Fruit fly (Drosophila melanogaster) whole organism, embryonic: ENCODE measurements around the gene CG7065.

Experiments
- Atf3 ChIP-seq: fragments of 200-800 bp; sonication (Bioruptor generic); optimal IDR thresholded peaks from 3 replicates; lab custom pipeline; 2016; ENCODE audit warnings: missing biosample characterization, missing genetic modification characterization
- Bteb2 ChIP-seq: fragments of 200-800 bp; sonication (Bioruptor generic); optimal IDR thresholded peaks from 2 replicates; lab custom pipeline; 2016; ENCODE audit warnings: missing biosample characterization, missing genetic modification characterization
- CG12236 ChIP-seq: fragments of 200-800 bp; sonication (Bioruptor generic); optimal IDR thresholded peaks from 2 replicates; lab custom pipeline; 2016; ENCODE audit warnings: missing biosample characterization, missing genetic modification characterization
- CG12659 ChIP-seq: fragments of 200-800 bp; sonication (Bioruptor generic); optimal IDR thresholded peaks from 3 replicates; lab custom pipeline; 2017; ENCODE audit warnings: mild to moderate bottlenecking, missing biosample characterization, missing genetic modification reagents, missing genetic modification characterization
- CG15696 ChIP-seq: fragments of 200-800 bp; sonication (Bioruptor generic); optimal IDR thresholded peaks from 2 replicates; lab custom pipeline; 2019; ENCODE audit warnings: missing biosample characterization, mild to moderate bottlenecking, missing genetic modification characterization, moderate library complexity
- CG17802 ChIP-seq: fragments of 200-800 bp; sonication (Bioruptor generic); optimal IDR thresholded peaks from 2 replicates; lab custom pipeline; 2018; ENCODE audit warnings: missing biosample characterization, mild to moderate bottlenecking, missing genetic modification characterization, moderate library complexity
- CG3163 ChIP-seq: fragments of 200-800 bp; sonication (Bioruptor generic); optimal IDR thresholded peaks from 3 replicates; lab custom pipeline; 2016; ENCODE audit warnings: missing biosample characterization, missing genetic modification characterization
- CG3995 ChIP-seq: fragments of 200-800 bp; sonication (Bioruptor generic); optimal IDR thresholded peaks from 3 replicates; lab custom pipeline; 2016; ENCODE audit warnings: missing biosample characterization, missing genetic modification characterization
- CG4617 ChIP-seq: fragments of 200-800 bp; sonication (Bioruptor generic); optimal IDR thresholded peaks from 3 replicates; lab custom pipeline; 2016; ENCODE audit warnings: missing biosample characterization, missing genetic modification characterization, borderline replicate concordance
- CG4730 ChIP-seq: fragments of 200-800 bp; sonication (Bioruptor generic); IDR thresholded peaks from 2 replicates; pipeline ENCODE4 v1.3.6; 2022; ENCODE audit warnings: missing biosample characterization, missing genetic modification characterization
- CG6689 ChIP-seq: fragments of 200-800 bp; sonication (Bioruptor generic); IDR thresholded peaks from 2 replicates; pipeline ENCODE4 v1.3.6; 2022; ENCODE audit warnings: missing biosample characterization, missing genetic modification characterization
- CG7839 ChIP-seq: fragments of 200-800 bp; sonication (Bioruptor generic); optimal IDR thresholded peaks from 3 replicates; lab custom pipeline; 2018; ENCODE audit warnings: missing biosample characterization, mild to moderate bottlenecking, missing genetic modification characterization, moderate library complexity
- CG8924 ChIP-seq: fragments of 200-800 bp; optimal IDR thresholded peaks from 3 replicates; lab custom pipeline; 2019; ENCODE audit warnings: missing biosample characterization, mild to moderate bottlenecking, missing genetic modification characterization, moderate library complexity
- CHES-1-like ChIP-seq: fragments of 200-800 bp; sonication (Bioruptor generic); optimal IDR thresholded peaks from 2 replicates; lab custom pipeline; 2016; ENCODE audit warnings: missing biosample characterization, missing genetic modification characterization
- Camta ChIP-seq: fragments of 200-800 bp; sonication (Bioruptor generic); optimal IDR thresholded peaks from 2 replicates; lab custom pipeline; 2016; ENCODE audit warnings: missing biosample characterization, missing genetic modification characterization
- Chrac-16 ChIP-seq: fragments of 200-800 bp; sonication (Bioruptor generic); optimal IDR thresholded peaks from 3 replicates; lab custom pipeline; 2016; ENCODE audit warnings: missing biosample characterization, missing genetic modification characterization
- CrebB ChIP-seq: fragments of 200-800 bp; sonication (Bioruptor generic); optimal IDR thresholded peaks from 3 replicates; lab custom pipeline; 2018; ENCODE audit warnings: missing biosample characterization, mild to moderate bottlenecking, missing genetic modification characterization
- Dad ChIP-seq: fragments of 200-800 bp; sonication (Bioruptor generic); optimal IDR thresholded peaks from 3 replicates; lab custom pipeline; 2016; ENCODE audit warnings: missing biosample characterization, missing genetic modification characterization
- Dek ChIP-seq: fragments of 200-800 bp; sonication (Bioruptor generic); optimal IDR thresholded peaks from 3 replicates; lab custom pipeline; 2019; ENCODE audit warnings: missing biosample characterization, mild to moderate bottlenecking, missing genetic modification characterization, moderate library complexity
- Eip74EF ChIP-seq, 2 experiments: fragments of 200-800 bp in 1 of 2; fragments of >200 bp in 1 of 2; sonication (Bioruptor generic) in 1 of 2; optimal IDR thresholded peaks; 2 replicates each; lab custom pipeline; 2017 to 2019; ENCODE audit warnings: missing biosample characterization in 2 of 2, missing genetic modification characterization in 2 of 2, mild to moderate bottlenecking in 1 of 2, moderate library complexity in 1 of 2
- Gug ChIP-seq: fragments of 200-800 bp; sonication (Bioruptor generic); IDR thresholded peaks from 4 replicates; pipeline ENCODE4 v1.3.6; 2022; ENCODE audit warnings: missing biosample characterization, missing genetic modification characterization
- H2.0 ChIP-seq: fragments of 200-800 bp; sonication (Bioruptor generic); IDR thresholded peaks from 2 replicates; pipeline ENCODE4 v1.3.6; 2022; ENCODE audit warnings: missing biosample characterization, missing genetic modification characterization
- HLH4C ChIP-seq: fragments of 200-800 bp; sonication (Bioruptor generic); IDR thresholded peaks from 3 replicates; pipeline ENCODE4 v1.3.6; 2022; ENCODE audit warnings: missing biosample characterization, missing genetic modification characterization; ENCODE audit not compliant: partially characterized antibody
- Hey ChIP-seq: fragments of 200-800 bp; sonication (Bioruptor generic); optimal IDR thresholded peaks from 3 replicates; lab custom pipeline; 2018; ENCODE audit warnings: missing biosample characterization, mild to moderate bottlenecking, missing genetic modification characterization
- Hr78 ChIP-seq, 2 experiments: fragments of 200-800 bp in 1 of 2; fragments of >200 bp in 1 of 2; sonication (Bioruptor generic) in 1 of 2; optimal IDR thresholded peaks; 2 replicates each; lab custom pipeline; 2017 to 2019; ENCODE audit warnings: missing biosample characterization in 2 of 2, missing genetic modification characterization in 2 of 2, mild to moderate bottlenecking in 1 of 2, moderate library complexity in 1 of 2
- Myb ChIP-seq: fragments of 200-800 bp; sonication (Bioruptor generic); optimal IDR thresholded peaks from 2 replicates; lab custom pipeline; 2016; ENCODE audit warnings: missing biosample characterization, missing genetic modification characterization
- ab ChIP-seq: fragments of 200-800 bp; sonication (Bioruptor generic); optimal IDR thresholded peaks from 2 replicates; lab custom pipeline; 2016; ENCODE audit warnings: missing biosample characterization, missing genetic modification characterization
- ash1 ChIP-seq: fragments of 200-800 bp; sonication (Bioruptor generic); optimal IDR thresholded peaks from 2 replicates; lab custom pipeline; 2018; ENCODE audit warnings: missing biosample characterization, mild to moderate bottlenecking, missing genetic modification characterization
- bbx ChIP-seq: fragments of 200-800 bp; sonication (Bioruptor generic); IDR thresholded peaks from 2 replicates; pipeline ENCODE4 v1.3.6; 2022; ENCODE audit warnings: missing biosample characterization, missing genetic modification characterization; ENCODE audit not compliant: partially characterized antibody
- cas ChIP-seq: fragments of 200-800 bp; sonication (Bioruptor generic); IDR thresholded peaks from 2 replicates; pipeline ENCODE4 v1.3.6; 2022; ENCODE audit warnings: missing biosample characterization, missing genetic modification characterization
- ci ChIP-seq: fragments of 200-800 bp; sonication (Bioruptor generic); IDR thresholded peaks from 3 replicates; pipeline ENCODE4 v1.3.6; 2022; ENCODE audit warnings: missing biosample characterization, missing genetic modification characterization
- dimm ChIP-seq: fragments of 200-800 bp; sonication (Bioruptor generic); IDR thresholded peaks from 2 replicates; pipeline ENCODE4 v1.3.6; 2022; ENCODE audit warnings: missing biosample characterization, missing genetic modification characterization
- dpn ChIP-seq, 2 experiments: fragments of 200-800 bp; sonication (Bioruptor generic); optimal IDR thresholded peaks; 3 replicates each; lab custom pipeline; 2016; ENCODE audit warnings: missing biosample characterization in 2 of 2, missing genetic modification characterization in 2 of 2
- ewg ChIP-seq: fragments of 200-800 bp; sonication (Bioruptor generic); optimal IDR thresholded peaks from 3 replicates; lab custom pipeline; 2017; ENCODE audit warnings: mild to moderate bottlenecking, missing biosample characterization, missing genetic modification reagents, missing genetic modification characterization
- gcm ChIP-seq: fragments of 200-800 bp; sonication (Bioruptor generic); optimal IDR thresholded peaks from 2 replicates; lab custom pipeline; 2019; ENCODE audit warnings: missing biosample characterization, mild to moderate bottlenecking, missing genetic modification characterization, moderate library complexity
- gem ChIP-seq: fragments of 200-800 bp; sonication (Bioruptor generic); optimal IDR thresholded peaks from 2 replicates; lab custom pipeline; 2019; ENCODE audit warnings: missing biosample characterization, mild to moderate bottlenecking, missing genetic modification characterization, moderate library complexity
- her ChIP-seq: fragments of 200-800 bp; sonication (Bioruptor generic); optimal IDR thresholded peaks from 2 replicates; lab custom pipeline; 2016; ENCODE audit warnings: missing biosample characterization, missing genetic modification characterization
- insv ChIP-seq, 2 experiments: fragments of 200-800 bp; sonication (Bioruptor generic); optimal IDR thresholded peaks; 3 replicates each; lab custom pipeline; 2016 to 2018; ENCODE audit warnings: missing biosample characterization in 2 of 2, missing genetic modification characterization in 2 of 2
- jigr1 ChIP-seq: fragments of 200-800 bp; sonication (Bioruptor generic); IDR thresholded peaks from 3 replicates; pipeline ENCODE4 v1.3.6; 2022; ENCODE audit warnings: missing biosample characterization, missing genetic modification characterization
- maf-S ChIP-seq: fragments of 200-800 bp; sonication (Bioruptor generic); optimal IDR thresholded peaks from 2 replicates; lab custom pipeline; 2016; ENCODE audit warnings: missing biosample characterization, missing genetic modification characterization
- odd ChIP-seq: fragments of 200-800 bp; sonication (Bioruptor generic); optimal IDR thresholded peaks from 2 replicates; lab custom pipeline; 2017; ENCODE audit warnings: missing biosample characterization, mild to moderate bottlenecking, missing genetic modification characterization
- pan ChIP-seq, 4 experiments: fragments of >200 bp in 3 of 4; fragments of 200-800 bp in 1 of 4; sonication (Bioruptor generic) in 1 of 4; optimal IDR thresholded peaks in 3 of 4; IDR thresholded peaks in 1 of 4; 2 replicates each; pipeline versions ENCODE4 v1.3.6 to Lab custom; 2017 to 2022; ENCODE audit warnings: missing biosample characterization in 2 of 4, missing genetic modification characterization in 2 of 4, mixed read lengths in 1 of 4
- shn ChIP-seq: fragments of 200-800 bp; sonication (Bioruptor generic); optimal IDR thresholded peaks from 3 replicates; lab custom pipeline; 2016; ENCODE audit warnings: missing biosample characterization, missing genetic modification characterization
- tio ChIP-seq: fragments of 200-800 bp; sonication (Bioruptor generic); optimal IDR thresholded peaks from 2 replicates; lab custom pipeline; 2017; ENCODE audit warnings: missing biosample characterization, missing genetic modification characterization, inconsistent platforms
- tup ChIP-seq: fragments of 200-800 bp; sonication (Bioruptor generic); optimal IDR thresholded peaks from 2 replicates; lab custom pipeline; 2016; ENCODE audit warnings: missing biosample characterization, mild to moderate bottlenecking, missing genetic modification characterization, moderate library complexity
- twi ChIP-seq: fragments of 200-800 bp; optimal IDR thresholded peaks from 2 replicates; lab custom pipeline; 2019; ENCODE audit warnings: missing biosample characterization, mild to moderate bottlenecking, missing genetic modification characterization, moderate library complexity
- unc-4 ChIP-seq: fragments of 200-800 bp; sonication (Bioruptor generic); IDR thresholded peaks from 2 replicates; pipeline ENCODE4 v1.3.6; 2022; ENCODE audit warnings: missing biosample characterization, missing genetic modification characterization; ENCODE audit not compliant: partially characterized antibody
- zf30C ChIP-seq: fragments of 200-800 bp; sonication (Bioruptor generic); optimal IDR thresholded peaks from 3 replicates; lab custom pipeline; 2018; ENCODE audit warnings: missing biosample characterization, mild to moderate bottlenecking, missing genetic modification characterization

CG7065 gene

DNA sequence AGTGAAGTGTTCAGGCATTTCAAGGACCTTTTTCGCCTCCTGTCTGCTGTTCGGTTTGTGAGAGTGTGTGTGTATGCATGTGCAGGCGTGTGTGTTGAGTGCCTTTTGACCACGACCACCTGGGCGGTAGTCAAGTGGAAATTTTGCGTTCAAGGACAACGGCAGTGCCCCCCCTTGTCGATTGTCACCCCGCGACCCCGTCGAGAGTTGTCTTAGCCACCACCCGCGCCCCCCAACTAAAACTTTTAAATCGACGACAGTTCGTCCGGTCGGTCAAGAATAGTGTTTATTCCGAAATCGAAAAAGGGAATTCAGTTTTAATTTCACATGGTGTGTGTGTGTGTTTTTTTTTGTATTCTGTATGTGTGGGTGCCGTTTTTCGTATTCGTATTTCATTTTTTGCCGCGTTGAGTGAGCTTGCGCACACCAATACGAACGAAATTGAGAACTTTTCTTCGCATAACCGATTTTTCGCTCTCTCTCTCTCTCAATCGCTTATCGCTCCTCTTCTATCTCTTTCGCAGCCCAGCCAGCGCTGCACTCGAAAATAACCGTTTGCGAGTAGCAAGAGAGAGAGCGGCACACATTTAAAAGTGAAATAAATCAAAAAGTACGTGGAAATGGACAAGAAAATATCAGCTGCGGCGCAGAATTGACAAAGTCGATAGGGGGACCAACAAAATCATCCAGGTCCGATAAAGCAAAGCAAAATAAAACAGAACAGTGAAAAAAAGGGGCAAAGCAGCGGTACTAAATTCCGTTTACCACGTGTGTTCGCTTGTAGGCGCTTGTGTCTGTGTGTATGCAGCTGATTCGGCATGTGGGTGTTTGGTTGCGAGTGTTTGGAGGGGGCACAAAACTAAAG is 21.6 kb downstream of the CG7065 start (continued):
- no peak for TF ChIP-seq unc-4 (GFP tag; lab: Robert Waterston, UW)
- TF ChIP-seq zf30C = no peak
- no peak for TF ChIP-seq pan (optimal IDR thresholded peaks at IDR 0.05; lab: Kevin White, UChicago)
- no peak for TF ChIP-seq pan (GFP tag; optimal IDR thresholded peaks at IDR 0.05 in 1 of 2, IDR thresholded peaks at IDR 0.05 in 1 of 2)
- peak; percentile 51 for TF ChIP-seq ewg
- TF ChIP-seq Gug (GFP tag; lab: Robert Waterston, UW) = no peak
- peak; percentile 25 for TF ChIP-seq odd
- TF ChIP-seq tup (GFP tag; lab: Kevin White, UChicago) = no peak
- no peak for TF ChIP-seq Camta (GFP tag; lab: Kevin White, UChicago)
- TF ChIP-seq Eip74EF (GFP tag; optimal IDR thresholded peaks at IDR 0.05; lab: Kevin White, UChicago) = peak in 1 of 2 experiments; percentile 43
- no peak for TF ChIP-seq dimm
- no peak for TF ChIP-seq CG7839 (tag; lab: Kevin White, UChicago)
- TF ChIP-seq ci = no peak
- no peak for TF ChIP-seq CG4730
- TF ChIP-seq tio (GFP tag; lab: Kevin White, UChicago) = no peak
- no peak for TF ChIP-seq jigr1 (GFP tag; lab: Robert Waterston, UW)
- no peak for TF ChIP-seq gcm (GFP tag; lab: Kevin White, UChicago)
- TF ChIP-seq CG3995 (GFP tag; lab: Kevin White, UChicago) = no peak
- TF ChIP-seq CG6689 (GFP tag; lab: Robert Waterston, UW) = no peak
- no peak for TF ChIP-seq her (GFP tag; lab: Kevin White, UChicago)
- no peak for TF ChIP-seq H2.0 (GFP tag; lab: Robert Waterston, UW)
- no peak for TF ChIP-seq Hey (tag; lab: Kevin White, UChicago)
- no peak for TF ChIP-seq Chrac-16 (GFP tag; lab: Kevin White, UChicago)
- no peak for TF ChIP-seq insv (GFP tag; optimal IDR thresholded peaks at IDR 0.05; lab: Kevin White, UChicago)
- TF ChIP-seq CG15696 = no peak
- no peak for TF ChIP-seq Hr78 (GFP tag; optimal IDR thresholded peaks at IDR 0.05; lab: Kevin White, UChicago)
- TF ChIP-seq shn = no peak
- no peak for TF ChIP-seq ab (GFP tag; lab: Kevin White, UChicago)
- TF ChIP-seq CHES-1-like (GFP tag; lab: Kevin White, UChicago) = no peak
- no peak for TF ChIP-seq CG12659
- TF ChIP-seq CG12236 (GFP tag; lab: Kevin White, UChicago) = no peak
- TF ChIP-seq CG17802 (tag; lab: Kevin White, UChicago) = no peak
- no peak for TF ChIP-seq HLH4C (GFP tag; lab: Robert Waterston, UW)
- TF ChIP-seq Dek (tag; lab: Kevin White, UChicago) = no peak
- no peak for TF ChIP-seq Myb
- TF ChIP-seq cas (GFP tag; lab: Robert Waterston, UW) = no peak
- no peak for TF ChIP-seq CrebB (tag; lab: Kevin White, UChicago)
- no peak for TF ChIP-seq CG3163 (GFP tag; lab: Kevin White, UChicago)
- no peak for TF ChIP-seq ash1 (GFP tag; lab: Kevin White, UChicago)
- TF ChIP-seq gem (tag; lab: Kevin White, UChicago) = no peak
- peak; percentile 20 for TF ChIP-seq twi (tag; lab: Kevin White, UChicago)
- TF ChIP-seq bbx (GFP tag; lab: Robert Waterston, UW) = no peak
- no peak for TF ChIP-seq CG4617 (GFP tag; lab: Kevin White, UChicago)
- TF ChIP-seq dpn (GFP tag; optimal IDR thresholded peaks at IDR 0.05; lab: Kevin White, UChicago) = no peak
- no peak for TF ChIP-seq Bteb2
- TF ChIP-seq maf-S (GFP tag; lab: Kevin White, UChicago) = no peak
- no peak for TF ChIP-seq Atf3 (GFP tag; lab: Kevin White, UChicago)
- TF ChIP-seq Dad (GFP tag; lab: Kevin White, UChicago) = no peak
- TF ChIP-seq CG8924 (tag; lab: Kevin White, UChicago) = peak; percentile 2
